Worm (Caenorhabditis elegans) whole organism, late embryonic: ENCODE measurements around the gene F38B2.2.

Experiments
- ama-1 ChIP-seq: fragments of 150-350 bp; optimal IDR thresholded peaks from 2 replicates; lab custom pipeline; 2014
- dve-1 ChIP-seq: sonication (generic microtip); optimal IDR thresholded peaks from 2 replicates; lab custom pipeline; 2017; ENCODE audit warnings: antibody characterized with exemption, mild to moderate bottlenecking, missing genetic modification characterization, missing compliant biosample characterization
- hlh-15 ChIP-seq: sonication (generic microtip); optimal IDR thresholded peaks from 2 replicates; lab custom pipeline; 2016; ENCODE audit warnings: missing genetic modification characterization, missing compliant biosample characterization
- lin-11 ChIP-seq: fragments of 200-800 bp; sonication (Bioruptor generic); optimal IDR thresholded peaks from 2 replicates; lab custom pipeline; 2018; ENCODE audit warnings: mild to moderate bottlenecking, missing genetic modification characterization, missing compliant biosample characterization
- pqm-1 ChIP-seq: sonication (generic microtip); optimal IDR thresholded peaks from 2 replicates; lab custom pipeline; 2016; ENCODE audit warnings: missing genetic modification characterization, missing compliant biosample characterization
- unc-55 ChIP-seq: sonication (generic microtip); optimal IDR thresholded peaks from 2 replicates; lab custom pipeline; 2017; ENCODE audit warnings: missing biosample characterization, missing genetic modification reagents, missing genetic modification characterization

- TF ChIP-seq hlh-15 (no peak), ama-1 (lab: Kevin White, UChicago) (no peak), pqm-1 (no peak), unc-55 (GFP tag; lab: Kevin White, UChicago) (no peak), dve-1 (tag; lab: Kevin White, UChicago) (no peak), lin-11 (tag; lab: Kevin White, UChicago) (no peak)
These were observed 47.7 kb upstream of the F38B2.2 start, which contains the start of gene ZK455.5 for ce11 chrX:11326827-11327226.
